Worm (Caenorhabditis elegans) whole organism, L4/young adult: ENCODE measurements around the gene F52H2.5.

Source experiments
- W03F9.2 ChIP-seq: fragments of 150-350 bp; optimal IDR thresholded peaks from 2 replicates; lab custom pipeline; 2014; ENCODE audit warnings: missing biosample characterization, missing genetic modification characterization
- dao-5 ChIP-seq: sonication (generic microtip); optimal IDR thresholded peaks from 2 replicates; lab custom pipeline; 2016; ENCODE audit warnings: missing genotype, missing genetic modification characterization, moderate library complexity, missing compliant biosample characterization
- him-1 ChIP-seq: sonication (generic microtip); optimal IDR thresholded peaks from 2 replicates; lab custom pipeline; 2016; ENCODE audit warnings: missing genotype, missing genetic modification reagents, missing genetic modification characterization, missing compliant biosample characterization

DNA sequence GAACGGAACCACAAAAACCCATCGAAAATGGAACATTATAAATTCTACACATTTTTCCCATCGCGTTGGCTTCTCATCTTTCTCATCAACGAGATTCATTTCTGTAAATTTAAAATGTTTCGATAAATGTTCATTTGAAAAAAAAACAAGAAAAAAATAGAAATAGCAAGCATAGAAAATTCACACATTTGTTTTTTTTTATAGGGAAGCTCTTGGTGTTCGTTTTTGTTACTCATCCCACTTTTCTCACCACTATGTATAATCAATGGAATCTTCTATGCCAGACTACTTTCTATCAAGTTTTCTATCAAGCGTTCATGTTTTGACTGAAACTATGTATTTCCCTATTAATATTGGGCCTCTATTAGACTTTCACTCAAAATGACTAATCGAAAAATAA is 4.2 kb upstream of the F52H2.5 start, which contains the start of gene dhcr-24:
- no peak for TF ChIP-seq him-1 (tag; lab: Kevin White, UChicago)
- no peak for TF ChIP-seq dao-5 (tag; lab: Kevin White, UChicago)
- TF ChIP-seq W03F9.2 (tag; lab: Kevin White, UChicago): no peak
